Worm (Caenorhabditis elegans): ENCODE measurements around the gene T27C5.10.
A peak's percentile ranks its signal among the peaks of the same experiment; 100 is the strongest.

T27C5.10 gene

ce11 chrV:17436492-17436891 is 6.5 kb upstream of the T27C5.10 start, which contains the start of gene F20E11.18:
F20E11.18 (minus strand) TSS chrV:17436592.
- TF ChIP-seq xnd-1 (tag; optimal IDR thresholded peaks at IDR 0.05) (no peak), nfya-2 (GFP tag; IDR thresholded peaks at IDR 0.05) (no peak)

- TF ChIP-seq lin-40 (tag; optimal IDR thresholded peaks at IDR 0.05) = no peak
- TF ChIP-seq zfh-2 (GFP tag; conservative IDR thresholded peaks at IDR 0.05) = no peak
- TF ChIP-seq B0019.2 (GFP tag; conservative IDR thresholded peaks at IDR 0.05) = no peak
- no peak for TF ChIP-seq ceh-79 (tag; optimal IDR thresholded peaks at IDR 0.05)
- TF ChIP-seq madf-10 (tag; optimal IDR thresholded peaks at IDR 0.05) = no peak
- TF ChIP-seq ztf-28 (GFP tag; IDR thresholded peaks at IDR 0.05) = no peak
- TF ChIP-seq attf-5 (GFP tag; optimal IDR thresholded peaks at IDR 0.05) = no peak
- TF ChIP-seq Y53F4B.3 (GFP tag; IDR thresholded peaks at IDR 0.05) = no peak
- TF ChIP-seq rpc-1 (optimal IDR thresholded peaks at IDR 0.05) = no peak
- no peak for TF ChIP-seq rpc-1 (tag; optimal IDR thresholded peaks at IDR 0.05)
- TF ChIP-seq let-526 (GFP tag; IDR thresholded peaks at IDR 0.05) = no peak
- no peak for TF ChIP-seq hmg-20 (GFP tag; IDR thresholded peaks at IDR 0.05)
- no peak for TF ChIP-seq F37B4.10 (GFP tag; IDR thresholded peaks at IDR 0.05)
- TF ChIP-seq Y53G8AR.9 (GFP tag; conservative IDR thresholded peaks at IDR 0.05) = no peak
- TF ChIP-seq mel-28 (tag; optimal IDR thresholded peaks at IDR 0.05; ENCODE audit: borderline replicate concordance) = no peak
- no peak for TF ChIP-seq egl-18 (GFP tag; IDR thresholded peaks at IDR 0.05)
- no peak for TF ChIP-seq die-1 (tag; optimal IDR thresholded peaks at IDR 0.05)
- no peak for TF ChIP-seq lin-54 (GFP tag; optimal IDR thresholded peaks at IDR 0.05)
- no peak for TF ChIP-seq D2030.7 (GFP tag; IDR thresholded peaks at IDR 0.05)
- no peak for TF ChIP-seq nhr-120 (GFP tag; IDR thresholded peaks at IDR 0.05)
Measured at ce11 chrV:17430903-17431302, 937 bp upstream of the T27C5.10 start, which contains the start of gene srbc-27. srbc-27 (plus strand) TSS chrV:17431203.

- TF ChIP-seq T07F8.4 (tag; optimal IDR thresholded peaks at IDR 0.05) = no peak
- TF ChIP-seq sea-2 (GFP tag; IDR thresholded peaks at IDR 0.05) = peak; percentile 88; the same call in 1 of the 2 replicates
- 0 out of 2 replicates have a peak, but pooled peaks have one; percentile 14 for TF ChIP-seq Y79H2A.3 (GFP tag; conservative IDR thresholded peaks at IDR 0.05)
- TF ChIP-seq ets-4 (GFP tag; optimal IDR thresholded peaks at IDR 0.05) = no peak
- TF ChIP-seq F37B4.10 (GFP tag; IDR thresholded peaks at IDR 0.05) = 0 out of 2 replicates have a peak, but pooled peaks have one; percentile 59
- no peak for TF ChIP-seq F39B2.1 (GFP tag; IDR thresholded peaks at IDR 0.05)
- no peak for TF ChIP-seq F55B11.4 (tag; optimal IDR thresholded peaks at IDR 0.05; ENCODE audit: borderline replicate concordance, insufficient read depth)
- TF ChIP-seq D2030.7 (GFP tag; IDR thresholded peaks at IDR 0.05) = no peak
- peak; percentile 49; the same call in 1 of the 2 replicates for TF ChIP-seq egrh-3 (GFP tag; IDR thresholded peaks at IDR 0.05)
Measured at ce11 chrV:17429262-17429661, 704 bp downstream of the T27C5.10 start.

- TF ChIP-seq pbrm-1 (GFP tag; IDR thresholded peaks at IDR 0.05) = peak; percentile 94
- TF ChIP-seq him-1 (tag; optimal IDR thresholded peaks at IDR 0.05) = peak; percentile 33
- peak; percentile 87 for TF ChIP-seq snpc-4 (GFP tag; optimal IDR thresholded peaks at IDR 0.05)
- peak; percentile 57 to 97 (median 86) for TF ChIP-seq snpc-4 (tag; optimal IDR thresholded peaks at IDR 0.05)
- peak; percentile 22; the same call in 1 of the 2 replicates for TF ChIP-seq rcor-1 (GFP tag; IDR thresholded peaks at IDR 0.05)
- peak; percentile 60 for TF ChIP-seq B0261.1 (tag; optimal IDR thresholded peaks at IDR 0.05)
- peak; percentile 84 for TF ChIP-seq tbp1 (GFP tag; optimal IDR thresholded peaks at IDR 0.05)
- TF ChIP-seq madf-3 (GFP tag; IDR thresholded peaks at IDR 0.05) = 0 out of 2 replicates have a peak, but pooled peaks have one; percentile 27
- TF ChIP-seq ceh-58 (GFP tag; IDR thresholded peaks at IDR 0.05) = 0 out of 2 replicates have a peak, but pooled peaks have one; percentile 30
- TF ChIP-seq snpc-1.1 (tag; optimal IDR thresholded peaks at IDR 0.05; ENCODE audit: insufficient read depth) = peak; percentile 92
- TF ChIP-seq Y56A3A.18 (GFP tag; IDR thresholded peaks at IDR 0.05) = peak; percentile 58; the same call in 1 of the 2 replicates
- TF ChIP-seq lin-26 (GFP tag; IDR thresholded peaks at IDR 0.05) = peak; percentile 39
- TF ChIP-seq sea-2 (GFP tag; IDR thresholded peaks at IDR 0.05) = 0 out of 2 replicates have a peak, but pooled peaks have one; percentile 53
- TF ChIP-seq snpc-3.4 (tag; optimal IDR thresholded peaks at IDR 0.05) = peak; percentile 82
- peak; percentile 66; the same call in 1 of the 2 replicates for TF ChIP-seq D2030.7 (GFP tag; IDR thresholded peaks at IDR 0.05)
- TF ChIP-seq dox-1 (GFP tag; IDR thresholded peaks at IDR 0.05) = peak; percentile 33; the same call in 1 of the 2 replicates
- TF ChIP-seq nfya-2 (GFP tag; IDR thresholded peaks at IDR 0.05) = 0 out of 2 replicates have a peak, but pooled peaks have one; percentile 33
- TF ChIP-seq attf-6 (GFP tag; IDR thresholded peaks at IDR 0.05) = peak; percentile 96
- peak; percentile 79 for TF ChIP-seq hmg-1.2 (GFP tag; IDR thresholded peaks at IDR 0.05)
Measured at ce11 chrV:17428609-17429008, 1.4 kb downstream of the T27C5.10 start.

All from whole organism, young adult.